Worm (Caenorhabditis elegans) whole organism, midembryonic: ENCODE results near the gene nlr-1.
"Not testable (repeated sequence)": the region's sequence is repeated elsewhere in the genome, so short reads cannot be mapped to it uniquely, and the experiment has no call there.

Source experiments
- cog-1 ChIP-seq: sonication (generic microtip); optimal IDR thresholded peaks from 2 replicates; lab custom pipeline; 2016; ENCODE audit warnings: missing genetic modification characterization, missing compliant biosample characterization
- klf-2 ChIP-seq: fragments of 200-800 bp; sonication (Bioruptor generic); conservative IDR thresholded peaks from 2 replicates; pipeline ENCODE4 v1.3.6; 2022; ENCODE audit warnings: missing genetic modification reagents, missing genetic modification characterization, missing compliant biosample characterization
- med-1 ChIP-seq: sonication (generic microtip); optimal IDR thresholded peaks from 2 replicates; lab custom pipeline; 2017; ENCODE audit warnings: missing genetic modification characterization, mild to moderate bottlenecking, missing compliant biosample characterization, antibody characterized with exemption, missing genetic modification reagents; ENCODE audit not compliant: insufficient read depth
- ref-1 ChIP-seq: fragments of 200-800 bp; sonication (Bioruptor generic); conservative IDR thresholded peaks from 2 replicates; pipeline ENCODE4 v1.3.6; 2022; ENCODE audit warnings: missing genetic modification reagents, missing genetic modification characterization, missing compliant biosample characterization
- tab-1 ChIP-seq: fragments of 200-800 bp; sonication (Bioruptor generic); IDR thresholded peaks from 2 replicates; pipeline ENCODE4 v1.3.6; 2022; ENCODE audit warnings: missing genetic modification characterization, missing compliant biosample characterization
- ztf-23 ChIP-seq: fragments of 200-800 bp; sonication (Bioruptor generic); IDR thresholded peaks from 2 replicates; pipeline ENCODE4 v1.3.6; 2022; ENCODE audit warnings: missing genetic modification reagents, missing genetic modification characterization, missing compliant biosample characterization
- ztf-29 ChIP-seq: fragments of 200-800 bp; sonication (Bioruptor generic); IDR thresholded peaks from 2 replicates; pipeline ENCODE4 v1.3.6; 2022; ENCODE audit warnings: missing genetic modification reagents, missing genetic modification characterization, missing compliant biosample characterization

ce11 chrIV:12155819-12156218, 22.3 kb downstream of the nlr-1 start:
- not testable (repeated sequence) for TF ChIP-seq ztf-23 (GFP tag; lab: Robert Waterston, UW); ref-1 (GFP tag; lab: Robert Waterston, UW); ztf-29 (GFP tag; lab: Robert Waterston, UW); tab-1; med-1; cog-1 (tag; lab: Kevin White, UChicago); klf-2
